In genomic region chrIII:4134059-4134458, ce11 we compare ENCODE assay signal across 2 worm cellular contexts.
TF ChIP-seq lines count a peak whose summit lies in the region.

No protein-coding gene starts in this region.

TF ChIP-seq in whole organism, L4 larva, 104 proteins besides CTCF, POLR2A, EP300 and RAD21:
- TF ChIP-seq tag-97 (GFP tag; IDR thresholded peaks at IDR 0.05; lab: Robert Waterston, UW) (no peak), set-16 (GFP tag; IDR thresholded peaks at IDR 0.05; lab: Robert Waterston, UW) (peak; percentile 93)

TF ChIP-seq in whole organism, young adult, 124 proteins besides CTCF, POLR2A, EP300 and RAD21:
- TF ChIP-seq zfh-2 (GFP tag; conservative IDR thresholded peaks at IDR 0.05; lab: Robert Waterston, UW) (peak; percentile 88), lsy-27 (tag; optimal IDR thresholded peaks at IDR 0.05; lab: Kevin White, UChicago; ENCODE audit: borderline replicate concordance, insufficient read depth) (no peak), bed-2 (GFP tag; IDR thresholded peaks at IDR 0.05; lab: Robert Waterston, UW) (0 out of 2 replicates have a peak, but pooled peaks have one; percentile 58), egrh-3 (GFP tag; IDR thresholded peaks at IDR 0.05; lab: Robert Waterston, UW) (peak; percentile 58; the same call in 1 of the 2 replicates)
